Worm (Caenorhabditis elegans) whole organism, L1 larva: ENCODE results near the gene C15H11.1.

Experiments used
- C16A3.4 ChIP-seq: fragments of 150-350 bp; optimal IDR thresholded peaks from 2 replicates; lab custom pipeline; 2014; ENCODE audit warnings: missing biosample characterization, missing genetic modification characterization
- efl-1 ChIP-seq, 4 experiments: fragments of 150-350 bp; optimal IDR thresholded peaks in 3 of 4; peaks in 1 of 4; 1 replicate in 1 of 4; 2 replicates in 3 of 4; lab custom pipeline; 2014; ENCODE audit warnings: missing biosample characterization in 2 of 4, missing genetic modification characterization in 2 of 4, missing genetic modification reagents in 2 of 4
- lir-3 ChIP-seq: sonication (generic microtip); optimal IDR thresholded peaks from 2 replicates; lab custom pipeline; 2016; ENCODE audit warnings: mild to moderate bottlenecking, missing genetic modification characterization, moderate library complexity, missing compliant biosample characterization; ENCODE audit not compliant: poor library complexity
- snu-23 ChIP-seq: sonication (generic microtip); optimal IDR thresholded peaks from 2 replicates; lab custom pipeline; 2016; ENCODE audit warnings: missing genetic modification characterization, missing compliant biosample characterization
- ztf-4 ChIP-seq: fragments of 150-350 bp; optimal IDR thresholded peaks from 2 replicates; lab custom pipeline; 2014; ENCODE audit warnings: missing biosample characterization, missing genetic modification characterization

The C15H11.1 gene

DNA sequence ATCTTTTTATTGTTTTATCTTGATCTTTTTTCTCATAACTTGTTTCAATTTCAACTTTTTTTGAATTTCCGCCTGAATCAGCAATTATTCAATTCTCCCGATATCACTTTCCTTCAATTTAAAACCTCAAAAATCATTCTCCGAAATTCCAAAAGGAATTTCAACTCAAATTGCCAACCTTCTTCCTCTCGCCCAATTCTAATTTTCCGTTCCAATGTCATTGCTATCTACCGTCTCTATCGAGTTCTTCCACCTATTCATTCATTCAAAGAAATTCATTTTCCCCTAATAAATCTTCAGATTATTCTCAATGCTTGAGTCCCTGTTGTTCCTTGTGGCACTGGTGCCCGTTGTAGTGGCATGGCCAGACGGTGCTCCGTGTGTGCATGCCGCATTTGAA is 47.2 kb downstream of the C15H11.1 start, which contains the start of gene F23B12.4:
TSS of gene F23B12.4 (plus strand) at position 301 of the 400 bp plus-strand sequence.
- TF ChIP-seq C16A3.4 (no peak), ztf-4 (no peak), lir-3 (tag; lab: Kevin White, UChicago) (no peak), efl-1 (optimal IDR thresholded peaks at IDR 0.05; lab: Kevin White, UChicago) (no peak), efl-1 (GFP tag; optimal IDR thresholded peaks at IDR 0.05 in 1 of 2; lab: Kevin White, UChicago) (peak in 1 of 2 experiments; percentile 36), snu-23 (no peak)
